Worm (Caenorhabditis elegans) whole organism, midembryonic: ENCODE results near the gene igeg-1.
A peak's percentile ranks its signal among the peaks of the same experiment; 100 is the strongest.

Experiments used
- T22C8.4 ChIP-seq: fragments of 200-800 bp; sonication (Bioruptor generic); IDR thresholded peaks from 2 replicates; pipeline ENCODE4 v1.3.6; 2022; ENCODE audit warnings: missing genetic modification characterization, missing compliant biosample characterization
- cog-1 ChIP-seq: sonication (generic microtip); optimal IDR thresholded peaks from 2 replicates; lab custom pipeline; 2016; ENCODE audit warnings: missing genetic modification characterization, missing compliant biosample characterization
- flt-1 ChIP-seq: fragments of 200-800 bp; sonication (Bioruptor generic); IDR thresholded peaks from 2 replicates; pipeline ENCODE4 v1.3.6; 2022; ENCODE audit warnings: missing genetic modification characterization, missing compliant biosample characterization
- klf-2 ChIP-seq: fragments of 200-800 bp; sonication (Bioruptor generic); conservative IDR thresholded peaks from 2 replicates; pipeline ENCODE4 v1.3.6; 2022; ENCODE audit warnings: missing genetic modification reagents, missing genetic modification characterization, missing compliant biosample characterization
- med-1 ChIP-seq: sonication (generic microtip); optimal IDR thresholded peaks from 2 replicates; lab custom pipeline; 2017; ENCODE audit warnings: missing genetic modification characterization, mild to moderate bottlenecking, missing compliant biosample characterization, antibody characterized with exemption, missing genetic modification reagents; ENCODE audit not compliant: insufficient read depth
- ref-1 ChIP-seq: fragments of 200-800 bp; sonication (Bioruptor generic); conservative IDR thresholded peaks from 2 replicates; pipeline ENCODE4 v1.3.6; 2022; ENCODE audit warnings: missing genetic modification reagents, missing genetic modification characterization, missing compliant biosample characterization
- tab-1 ChIP-seq: fragments of 200-800 bp; sonication (Bioruptor generic); IDR thresholded peaks from 2 replicates; pipeline ENCODE4 v1.3.6; 2022; ENCODE audit warnings: missing genetic modification characterization, missing compliant biosample characterization
- ztf-23 ChIP-seq: fragments of 200-800 bp; sonication (Bioruptor generic); IDR thresholded peaks from 2 replicates; pipeline ENCODE4 v1.3.6; 2022; ENCODE audit warnings: missing genetic modification reagents, missing genetic modification characterization, missing compliant biosample characterization
- ztf-29 ChIP-seq: fragments of 200-800 bp; sonication (Bioruptor generic); IDR thresholded peaks from 2 replicates; pipeline ENCODE4 v1.3.6; 2022; ENCODE audit warnings: missing genetic modification reagents, missing genetic modification characterization, missing compliant biosample characterization

igeg-1 gene

ce11 chrIV:4526724-4527123, 35.7 kb upstream of the igeg-1 start:
- TF ChIP-seq ref-1 (no peak), cog-1 (tag; lab: Kevin White, UChicago) (no peak), flt-1 (GFP tag; lab: Robert Waterston, UW) (no peak), ztf-23 (GFP tag; lab: Robert Waterston, UW) (no peak), T22C8.4 (GFP tag; lab: Robert Waterston, UW) (no peak), med-1 (GFP tag; lab: Kevin White, UChicago) (no peak), ztf-29 (no peak), tab-1 (no peak), klf-2 (GFP tag; lab: Robert Waterston, UW) (no peak)

- TF ChIP-seq ref-1 = no peak
- no peak for TF ChIP-seq ztf-23 (GFP tag; lab: Robert Waterston, UW)
- no peak for TF ChIP-seq T22C8.4 (GFP tag; lab: Robert Waterston, UW)
- TF ChIP-seq ztf-29 = no peak
- TF ChIP-seq cog-1 (tag; lab: Kevin White, UChicago) = no peak
- no peak for TF ChIP-seq flt-1 (GFP tag; lab: Robert Waterston, UW)
- TF ChIP-seq med-1 (GFP tag; lab: Kevin White, UChicago) = no peak
- TF ChIP-seq klf-2 (GFP tag; lab: Robert Waterston, UW) = no peak
- TF ChIP-seq tab-1 = no peak
Observed at ce11 chrIV:4530170-4530569, 32.3 kb upstream of the igeg-1 start, which contains the start of gene ZK185.3. ZK185.3 (minus strand) TSS chrIV:4530432.

ce11 chrIV:4533025-4533424, 29.4 kb upstream of the igeg-1 start, which contains the start of gene ZK185.4:
ZK185.4 (minus strand) TSS chrIV:4533125.
- no peak for TF ChIP-seq tab-1
- no peak for TF ChIP-seq ztf-23 (GFP tag; lab: Robert Waterston, UW)
- no peak for TF ChIP-seq ref-1
- TF ChIP-seq med-1 (GFP tag; lab: Kevin White, UChicago) = no peak
- no peak for TF ChIP-seq cog-1 (tag; lab: Kevin White, UChicago)
- TF ChIP-seq klf-2 (GFP tag; lab: Robert Waterston, UW) = no peak
- no peak for TF ChIP-seq ztf-29
- no peak for TF ChIP-seq flt-1 (GFP tag; lab: Robert Waterston, UW)
- no peak for TF ChIP-seq T22C8.4 (GFP tag; lab: Robert Waterston, UW)

ce11 chrIV:4536247-4536646, 26.2 kb upstream of the igeg-1 start, which contains the start of gene ZK185.2:
ZK185.2 (plus strand) TSS chrIV:4536547.
- TF ChIP-seq klf-2 (GFP tag; lab: Robert Waterston, UW) (no peak), flt-1 (GFP tag; lab: Robert Waterston, UW) (no peak)

- TF ChIP-seq cog-1 (tag; lab: Kevin White, UChicago) = no peak
- 0 out of 2 replicates have a peak, but pooled peaks have one; percentile 40 for TF ChIP-seq ztf-23 (GFP tag; lab: Robert Waterston, UW)
- TF ChIP-seq klf-2 (GFP tag; lab: Robert Waterston, UW) = no peak
- no peak for TF ChIP-seq flt-1 (GFP tag; lab: Robert Waterston, UW)
- TF ChIP-seq med-1 (GFP tag; lab: Kevin White, UChicago) = no peak
Observed at ce11 chrIV:4538672-4539071, 23.8 kb upstream of the igeg-1 start.

ce11 chrIV:4541195-4541594, 21.3 kb upstream of the igeg-1 start:
- TF ChIP-seq ztf-23 (GFP tag; lab: Robert Waterston, UW) (no peak), ztf-29 (no peak), flt-1 (GFP tag; lab: Robert Waterston, UW) (no peak), T22C8.4 (GFP tag; lab: Robert Waterston, UW) (no peak), tab-1 (no peak)

- TF ChIP-seq ztf-29 (no peak), klf-2 (GFP tag; lab: Robert Waterston, UW) (no peak), tab-1 (no peak), T22C8.4 (GFP tag; lab: Robert Waterston, UW) (no peak), ztf-23 (GFP tag; lab: Robert Waterston, UW) (no peak), flt-1 (GFP tag; lab: Robert Waterston, UW) (no peak), med-1 (GFP tag; lab: Kevin White, UChicago) (no peak), ref-1 (no peak), cog-1 (tag; lab: Kevin White, UChicago) (no peak)
Observed at ce11 chrIV:4542972-4543371, 19.5 kb upstream of the igeg-1 start.

ce11 chrIV:4544215-4544614, 18.2 kb upstream of the igeg-1 start:
- TF ChIP-seq ztf-23 (GFP tag; lab: Robert Waterston, UW) = no peak
- TF ChIP-seq T22C8.4 (GFP tag; lab: Robert Waterston, UW) = no peak
- TF ChIP-seq ref-1 = no peak
- TF ChIP-seq med-1 (GFP tag; lab: Kevin White, UChicago) = no peak
- no peak for TF ChIP-seq flt-1 (GFP tag; lab: Robert Waterston, UW)
- TF ChIP-seq tab-1 = no peak
- no peak for TF ChIP-seq cog-1 (tag; lab: Kevin White, UChicago)
- TF ChIP-seq klf-2 (GFP tag; lab: Robert Waterston, UW) = no peak
- TF ChIP-seq ztf-29 = no peak

ce11 chrIV:4545818-4546217, 16.6 kb upstream of the igeg-1 start, which contains the start of gene ZK185.5:
ZK185.5 (minus strand) TSS chrIV:4545918.
- TF ChIP-seq T22C8.4 (GFP tag; lab: Robert Waterston, UW) (no peak), ref-1 (no peak), flt-1 (GFP tag; lab: Robert Waterston, UW) (no peak), ztf-29 (no peak), tab-1 (no peak), med-1 (GFP tag; lab: Kevin White, UChicago) (no peak), klf-2 (GFP tag; lab: Robert Waterston, UW) (no peak), cog-1 (tag; lab: Kevin White, UChicago) (no peak), ztf-23 (GFP tag; lab: Robert Waterston, UW) (no peak)

- TF ChIP-seq klf-2 (GFP tag; lab: Robert Waterston, UW) (no peak), med-1 (GFP tag; lab: Kevin White, UChicago) (no peak)
Observed at ce11 chrIV:4548253-4548652, 14.2 kb upstream of the igeg-1 start, which contains the start of gene ZK185.1. ZK185.1 (plus strand) TSS chrIV:4548553.
